Worm (Caenorhabditis elegans) whole organism, L1 larva: Measurements from ENCODE around the gene Y57G11C.40.

ENCODE experiments used
- ces-1 ChIP-seq: fragments of 150-350 bp; optimal IDR thresholded peaks from 2 replicates; lab custom pipeline; 2014; ENCODE audit warnings: missing biosample characterization, missing genetic modification reagents, missing genetic modification characterization
- grh-1 ChIP-seq: fragments of 200-800 bp; sonication (Bioruptor generic); IDR thresholded peaks from 2 replicates; pipeline ENCODE4 v1.3.6; 2022; ENCODE audit warnings: missing genetic modification reagents, missing genetic modification characterization, missing compliant biosample characterization
- lin-35 ChIP-seq, 2 experiments: fragments of 150-350 bp; optimal IDR thresholded peaks; 2 replicates each; lab custom pipeline; 2014; ENCODE audit warnings: missing biosample characterization in 2 of 2, missing genetic modification characterization in 2 of 2, missing genetic modification reagents in 2 of 2
- nhr-28 ChIP-seq: fragments of 150-350 bp; optimal IDR thresholded peaks from 2 replicates; lab custom pipeline; 2014; ENCODE audit warnings: missing biosample characterization, missing genetic modification characterization
- snpc-4 ChIP-seq: fragments of 150-350 bp; optimal IDR thresholded peaks from 2 replicates; lab custom pipeline; 2014; ENCODE audit warnings: missing biosample characterization, missing genetic modification characterization
- unc-130 ChIP-seq: fragments of 150-350 bp; optimal IDR thresholded peaks from 2 replicates; lab custom pipeline; 2017; ENCODE audit warnings: missing biosample characterization, missing genetic modification characterization, inconsistent platforms
- unc-62 ChIP-seq: fragments of 150-350 bp; optimal IDR thresholded peaks from 2 replicates; lab custom pipeline; 2014; ENCODE audit warnings: missing biosample characterization, missing genetic modification reagents, missing genetic modification characterization

ce11 chrIV:14709286-14709685 is 5.2 kb upstream of the Y57G11C.40 start, which contains the start of gene lgc-7:
- TF ChIP-seq ces-1 (no peak), grh-1 (no peak), snpc-4 (tag; lab: Kevin White, UChicago) (no peak), nhr-28 (no peak), lin-35 (GFP tag; optimal IDR thresholded peaks at IDR 0.05; lab: Kevin White, UChicago) (no peak), unc-62 (GFP tag; lab: Kevin White, UChicago) (no peak), unc-130 (no peak)
